Worm (Caenorhabditis elegans) whole organism, L3 larva: Measurements from ENCODE around the gene C29E4.15.

Experiments used
- R02D3.7 ChIP-seq: fragments of 150-350 bp; optimal IDR thresholded peaks from 2 replicates; lab custom pipeline; 2014; ENCODE audit warnings: missing biosample characterization, missing genetic modification characterization
- ZK546.5 ChIP-seq: sonication (generic microtip); optimal IDR thresholded peaks from 2 replicates; lab custom pipeline; 2017; ENCODE audit warnings: missing biosample characterization, missing genetic modification characterization
- aly-2 ChIP-seq: fragments of 150-350 bp; optimal IDR thresholded peaks from 2 replicates; lab custom pipeline; 2014; ENCODE audit warnings: missing biosample characterization, missing genetic modification characterization
- ama-1 ChIP-seq: fragments of 150-350 bp; optimal IDR thresholded peaks from 2 replicates; lab custom pipeline; 2018
- ceh-16 ChIP-seq: sonication (generic microtip); optimal IDR thresholded peaks from 2 replicates; lab custom pipeline; 2017; ENCODE audit warnings: missing biosample characterization, missing genetic modification characterization
- ceh-28 ChIP-seq: fragments of 150-350 bp; optimal IDR thresholded peaks from 2 replicates; lab custom pipeline; 2014; ENCODE audit warnings: missing biosample characterization, missing genetic modification reagents, missing genetic modification characterization
- daf-12 ChIP-seq: fragments of 150-350 bp; optimal IDR thresholded peaks from 2 replicates; lab custom pipeline; 2014; ENCODE audit warnings: missing biosample characterization, missing genetic modification reagents, missing genetic modification characterization
- egl-27 ChIP-seq: sonication (generic microtip); optimal IDR thresholded peaks from 4 replicates; lab custom pipeline; 2017; ENCODE audit warnings: missing biosample characterization, missing genetic modification reagents, missing genetic modification characterization
- elt-1 ChIP-seq: fragments of 150-350 bp; optimal IDR thresholded peaks from 2 replicates; lab custom pipeline; 2014; ENCODE audit warnings: missing biosample characterization, missing genetic modification characterization
- elt-2 ChIP-seq: sonication (generic microtip); optimal IDR thresholded peaks from 2 replicates; lab custom pipeline; 2016; ENCODE audit warnings: missing genetic modification reagents, mild to moderate bottlenecking, missing genetic modification characterization, missing compliant biosample characterization
- eor-1 ChIP-seq, 2 experiments: fragments of 150-350 bp; optimal IDR thresholded peaks; 2 replicates each; lab custom pipeline; 2014 to 2018; ENCODE audit warnings: missing biosample characterization in 2 of 2, missing genetic modification characterization in 2 of 2
- fkh-2 ChIP-seq: fragments of 150-350 bp; optimal IDR thresholded peaks from 2 replicates; lab custom pipeline; 2014; ENCODE audit warnings: missing biosample characterization, missing genetic modification reagents, missing genetic modification characterization
- hmg-11 ChIP-seq: sonication (generic microtip); optimal IDR thresholded peaks from 2 replicates; lab custom pipeline; 2016; ENCODE audit warnings: missing genetic modification characterization, missing compliant biosample characterization
- jun-1 ChIP-seq: fragments of 150-350 bp; optimal IDR thresholded peaks from 2 replicates; lab custom pipeline; 2014; ENCODE audit warnings: missing biosample characterization, missing genetic modification reagents, missing genetic modification characterization
- lin-15B ChIP-seq: fragments of 150-350 bp; optimal IDR thresholded peaks from 2 replicates; lab custom pipeline; 2014; ENCODE audit warnings: missing biosample characterization, missing genetic modification characterization
- lin-39 ChIP-seq: fragments of 150-350 bp; optimal IDR thresholded peaks from 2 replicates; lab custom pipeline; 2018; ENCODE audit warnings: missing biosample characterization, missing genetic modification reagents, missing genetic modification characterization
- lsy-12 ChIP-seq: sonication (generic microtip); optimal IDR thresholded peaks from 2 replicates; lab custom pipeline; 2016; ENCODE audit warnings: mild to moderate bottlenecking, missing genetic modification characterization, missing compliant biosample characterization
- mdl-1 ChIP-seq: fragments of 150-350 bp; optimal IDR thresholded peaks from 2 replicates; lab custom pipeline; 2014; ENCODE audit warnings: missing biosample characterization, missing genetic modification characterization
- nfya-1 ChIP-seq: sonication (generic microtip); optimal IDR thresholded peaks from 2 replicates; lab custom pipeline; 2017; ENCODE audit warnings: missing genetic modification characterization, mild to moderate bottlenecking, missing compliant biosample characterization, antibody characterized with exemption, moderate library complexity; ENCODE audit not compliant: insufficient read depth
- nhr-11 ChIP-seq: fragments of 150-350 bp; optimal IDR thresholded peaks from 2 replicates; lab custom pipeline; 2014; ENCODE audit warnings: missing biosample characterization, missing genetic modification characterization
- nhr-12 ChIP-seq: fragments of 150-350 bp; optimal IDR thresholded peaks from 2 replicates; lab custom pipeline; 2014; ENCODE audit warnings: missing biosample characterization, missing genetic modification characterization
- nhr-23 ChIP-seq: fragments of 150-350 bp; optimal IDR thresholded peaks from 2 replicates; lab custom pipeline; 2014; ENCODE audit warnings: missing biosample characterization, missing genetic modification reagents, missing genetic modification characterization
- nhr-237 ChIP-seq: fragments of 150-350 bp; optimal IDR thresholded peaks from 2 replicates; lab custom pipeline; 2014; ENCODE audit warnings: missing biosample characterization, missing genetic modification characterization
- nhr-25 ChIP-seq: sonication (generic microtip); optimal IDR thresholded peaks from 2 replicates; lab custom pipeline; 2017; ENCODE audit warnings: missing biosample characterization, missing genetic modification characterization
- nhr-28 ChIP-seq: fragments of 150-350 bp; optimal IDR thresholded peaks from 2 replicates; lab custom pipeline; 2014; ENCODE audit warnings: missing biosample characterization, missing genetic modification characterization
- nhr-43 ChIP-seq: sonication (generic microtip); optimal IDR thresholded peaks from 2 replicates; lab custom pipeline; 2016; ENCODE audit warnings: mild to moderate bottlenecking, missing genetic modification characterization, missing compliant biosample characterization; ENCODE audit not compliant: poor library complexity, severe bottlenecking
- nhr-67 ChIP-seq: fragments of 150-350 bp; optimal IDR thresholded peaks from 2 replicates; lab custom pipeline; 2014; ENCODE audit warnings: missing biosample characterization, missing genetic modification characterization
- nhr-76 ChIP-seq: fragments of 150-350 bp; sonication (generic microtip); optimal IDR thresholded peaks from 5 replicates; lab custom pipeline; 2014; ENCODE audit warnings: missing biosample characterization, missing genetic modification characterization
- nhr-77 ChIP-seq: fragments of 150-350 bp; optimal IDR thresholded peaks from 2 replicates; lab custom pipeline; 2014; ENCODE audit warnings: missing biosample characterization, missing genetic modification characterization
- pha-4 ChIP-seq: fragments of 150-350 bp; optimal IDR thresholded peaks from 2 replicates; lab custom pipeline; 2014; ENCODE audit warnings: missing biosample characterization, missing genetic modification reagents, missing genetic modification characterization
- pqm-1 ChIP-seq: fragments of 150-350 bp; optimal IDR thresholded peaks from 2 replicates; lab custom pipeline; 2017; ENCODE audit warnings: missing biosample characterization, missing genetic modification characterization, inconsistent platforms
- sea-2 ChIP-seq: fragments of 150-350 bp; sonication (generic microtip); optimal IDR thresholded peaks from 4 replicates; lab custom pipeline; 2014; ENCODE audit warnings: missing biosample characterization, missing genetic modification reagents, missing genetic modification characterization
- skn-1 ChIP-seq: fragments of 150-350 bp; optimal IDR thresholded peaks from 2 replicates; lab custom pipeline; 2014; ENCODE audit warnings: missing biosample characterization, missing genetic modification characterization
- snpc-4 ChIP-seq: fragments of 150-350 bp; optimal IDR thresholded peaks from 2 replicates; lab custom pipeline; 2014; ENCODE audit warnings: missing biosample characterization, missing genetic modification characterization
- tbx-2 ChIP-seq: sonication (generic microtip); optimal IDR thresholded peaks from 2 replicates; lab custom pipeline; 2016; ENCODE audit warnings: mild to moderate bottlenecking, missing genetic modification characterization, missing compliant biosample characterization
- unc-39 ChIP-seq: sonication (generic microtip); optimal IDR thresholded peaks from 4 replicates; lab custom pipeline; 2017; ENCODE audit warnings: missing biosample characterization, missing genetic modification characterization
- unc-62 ChIP-seq: fragments of 150-350 bp; sonication (generic microtip); optimal IDR thresholded peaks from 4 replicates; lab custom pipeline; 2014; ENCODE audit warnings: missing biosample characterization, missing genetic modification reagents, missing genetic modification characterization
- zag-1 ChIP-seq: fragments of 150-350 bp; optimal IDR thresholded peaks from 2 replicates; lab custom pipeline; 2014; ENCODE audit warnings: missing biosample characterization, missing genetic modification characterization
- ztf-11 ChIP-seq: fragments of 150-350 bp; optimal IDR thresholded peaks from 2 replicates; lab custom pipeline; 2014; ENCODE audit warnings: missing biosample characterization, missing genetic modification characterization
- ztf-4 ChIP-seq: fragments of 150-350 bp; optimal IDR thresholded peaks from 2 replicates; lab custom pipeline; 2014; ENCODE audit warnings: missing biosample characterization, missing genetic modification characterization

Gene C29E4.15

DNA sequence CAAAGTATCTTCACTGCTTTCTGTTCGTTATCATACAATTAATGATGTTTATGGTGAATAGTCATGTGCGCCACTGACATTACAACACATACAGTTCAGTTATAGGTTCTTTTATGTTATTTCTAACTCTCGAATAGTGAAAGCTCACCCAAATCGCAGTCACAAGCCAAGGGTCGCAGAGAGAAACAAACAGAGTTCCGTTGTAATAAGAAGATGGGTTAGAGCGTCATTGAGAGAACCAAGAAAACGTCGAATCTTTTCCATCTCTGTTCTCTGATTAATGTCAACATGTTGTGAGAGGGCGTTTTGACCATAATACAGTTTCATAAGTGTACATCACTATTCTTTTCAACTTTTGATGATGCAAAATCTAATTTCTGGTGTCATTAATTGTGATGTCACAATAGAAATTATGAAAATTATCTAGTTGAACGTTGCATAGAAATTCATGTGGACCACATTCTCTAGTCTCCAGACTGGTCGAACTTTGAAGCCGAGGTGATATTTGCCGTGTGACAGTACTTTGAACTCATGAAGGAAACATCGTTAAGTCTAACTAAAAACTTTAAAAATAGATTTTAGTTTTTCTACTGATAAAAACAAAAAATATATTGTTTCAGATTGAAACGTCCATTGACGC lies 21.7 kb downstream of the C29E4.15 start:
- TF ChIP-seq elt-2 (peak; percentile 54), eor-1 (tag; optimal IDR thresholded peaks at IDR 0.05; lab: Kevin White, UChicago) (no peak), nhr-28 (tag; lab: Kevin White, UChicago) (no peak), zag-1 (tag; lab: Kevin White, UChicago) (no peak), nhr-23 (tag; lab: Kevin White, UChicago) (no peak), pqm-1 (peak; percentile 26), nhr-25 (peak; percentile 24), sea-2 (GFP tag; lab: Kevin White, UChicago) (no peak), aly-2 (tag; lab: Kevin White, UChicago) (no peak), nhr-237 (no peak), jun-1 (peak; percentile 60), ZK546.5 (tag; lab: Kevin White, UChicago) (no peak), nhr-67 (no peak), nfya-1 (tag; lab: Kevin White, UChicago) (no peak), pha-4 (tag; lab: Kevin White, UChicago) (peak; percentile 71), R02D3.7 (tag; lab: Kevin White, UChicago) (no peak), skn-1 (tag; lab: Kevin White, UChicago) (peak; percentile 42), snpc-4 (tag; lab: Kevin White, UChicago) (no peak), ztf-11 (tag; lab: Kevin White, UChicago) (no peak), ztf-4 (peak; percentile 19), mdl-1 (tag; lab: Kevin White, UChicago) (no peak), daf-12 (tag; lab: Kevin White, UChicago) (no peak), egl-27 (tag; lab: Kevin White, UChicago) (no peak), nhr-43 (tag; lab: Kevin White, UChicago) (peak; percentile 15), lin-39 (peak; percentile 9), nhr-77 (no peak)
- TF ChIP-seq, all 47 proteins: peak for 9

DNA sequence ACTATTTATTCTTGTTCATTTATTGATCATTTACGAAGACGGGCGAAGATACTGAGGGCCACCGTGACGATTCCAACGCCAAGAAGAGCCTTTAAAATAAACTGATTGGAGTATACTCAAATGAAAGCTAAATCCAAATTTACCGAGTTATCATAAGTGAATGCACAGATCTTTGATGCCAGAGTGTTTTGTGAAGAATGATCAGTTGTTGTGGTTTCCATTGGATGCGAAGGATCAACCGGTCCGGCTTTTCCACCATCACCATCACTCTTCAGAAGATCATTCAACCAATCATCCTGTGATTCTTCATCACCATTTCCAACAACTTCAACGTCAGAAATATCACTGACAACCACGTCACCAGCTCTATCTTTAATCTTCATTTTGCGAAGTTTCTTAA lies 24.8 kb downstream of the C29E4.15 start:
- TF ChIP-seq elt-2 (peak; percentile 19), ama-1 (lab: Kevin White, UChicago) (peak; percentile 65), R02D3.7 (tag; lab: Kevin White, UChicago) (peak; percentile 22), pqm-1 (no peak), lin-15B (no peak), lsy-12 (tag; lab: Kevin White, UChicago) (peak; percentile 14), nhr-43 (tag; lab: Kevin White, UChicago) (peak; percentile 28)

DNA sequence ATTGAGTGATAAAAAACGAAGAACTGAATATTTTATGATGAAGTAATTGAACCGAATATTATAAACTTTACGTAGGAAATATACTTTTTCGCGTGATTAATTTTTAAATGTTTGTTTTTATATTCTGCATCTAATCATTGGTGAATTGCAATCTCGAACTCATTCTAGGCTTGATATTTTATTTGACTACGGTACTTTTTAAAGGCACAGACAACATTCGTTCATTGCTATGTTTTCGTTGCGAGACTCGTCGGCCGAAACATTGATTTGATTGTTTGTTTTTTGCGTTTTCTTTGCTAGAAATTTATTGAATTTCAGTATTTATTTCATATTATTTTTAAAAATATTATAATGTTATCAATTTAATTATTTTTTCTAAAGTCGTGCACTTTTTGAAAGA lies 25.4 kb downstream of the C29E4.15 start, which contains the start of gene C06G4.4:
Gene C06G4.4 (minus strand): TSS at position 36 of the 400 bp plus-strand sequence.
- TF ChIP-seq nhr-43 (tag; lab: Kevin White, UChicago): no peak
- TF ChIP-seq lsy-12 (tag; lab: Kevin White, UChicago): no peak
- no peak for TF ChIP-seq nhr-12 (tag; lab: Kevin White, UChicago)
- TF ChIP-seq hmg-11 (tag; lab: Kevin White, UChicago): no peak
- TF ChIP-seq nhr-67: no peak
- TF ChIP-seq ztf-11 (tag; lab: Kevin White, UChicago): no peak
- no peak for TF ChIP-seq R02D3.7 (tag; lab: Kevin White, UChicago)
- TF ChIP-seq jun-1: no peak
- no peak for TF ChIP-seq ceh-28 (tag; lab: Kevin White, UChicago)
- no peak for TF ChIP-seq snpc-4 (tag; lab: Kevin White, UChicago)
- no peak for TF ChIP-seq lin-15B

DNA sequence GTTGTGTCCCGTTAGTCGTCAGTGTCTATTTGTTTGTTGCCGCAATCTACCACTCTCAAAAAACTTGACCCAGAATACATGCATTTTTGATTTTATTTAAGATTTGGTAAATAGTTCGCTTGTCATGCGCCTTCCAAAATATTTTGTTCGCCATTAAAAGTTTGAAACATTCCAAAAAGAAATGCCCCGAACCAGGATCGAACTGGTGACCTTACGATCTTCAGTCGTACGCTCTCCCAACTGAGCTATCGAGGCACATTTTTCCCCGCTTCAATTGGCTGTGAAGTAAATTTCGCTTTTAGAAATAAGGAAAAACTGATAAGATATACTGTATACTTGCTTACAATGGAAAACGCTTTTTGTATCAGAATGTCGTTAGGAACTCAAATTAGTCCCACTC lies 25.9 kb downstream of the C29E4.15 start:
- TF ChIP-seq fkh-2 (tag; lab: Kevin White, UChicago): no peak
- TF ChIP-seq ama-1 (lab: Kevin White, UChicago): peak; percentile 42

DNA sequence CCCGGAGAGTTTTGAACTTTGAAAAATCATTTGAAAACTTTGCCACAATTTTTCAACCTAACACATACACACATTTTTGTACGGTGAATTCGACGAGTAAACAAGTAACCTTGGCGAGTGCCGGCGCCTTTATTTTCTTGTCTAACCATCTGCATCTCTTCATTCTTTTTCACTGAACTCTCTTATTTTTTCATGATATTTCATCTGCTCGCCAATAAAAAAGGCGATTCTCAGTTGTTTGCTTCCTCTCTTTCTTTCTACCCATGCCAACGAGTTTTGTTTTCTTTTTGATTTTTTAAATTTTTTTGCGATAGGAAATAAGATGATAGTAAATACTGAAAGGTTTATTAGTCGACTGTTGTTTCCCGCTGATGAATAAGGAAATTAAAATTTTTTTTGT lies 26.3 kb downstream of the C29E4.15 start:
- TF ChIP-seq ceh-16: no peak
- no peak for TF ChIP-seq R02D3.7 (tag; lab: Kevin White, UChicago)
- no peak for TF ChIP-seq nhr-28 (tag; lab: Kevin White, UChicago)
- TF ChIP-seq nhr-23 (tag; lab: Kevin White, UChicago): no peak
- no peak for TF ChIP-seq nhr-12 (tag; lab: Kevin White, UChicago)
- TF ChIP-seq nhr-43 (tag; lab: Kevin White, UChicago): no peak
- TF ChIP-seq nhr-11 (tag; lab: Kevin White, UChicago): no peak
- peak; percentile 43 for TF ChIP-seq hmg-11 (tag; lab: Kevin White, UChicago)
- TF ChIP-seq nhr-76 (tag; lab: Kevin White, UChicago): no peak
- TF ChIP-seq aly-2 (tag; lab: Kevin White, UChicago): no peak
- TF ChIP-seq unc-39: no peak
- no peak for TF ChIP-seq lin-39
- TF ChIP-seq skn-1 (tag; lab: Kevin White, UChicago): no peak
- TF ChIP-seq jun-1: no peak
- peak; percentile 71 for TF ChIP-seq nhr-25
- TF ChIP-seq daf-12 (tag; lab: Kevin White, UChicago): no peak
- no peak for TF ChIP-seq snpc-4 (tag; lab: Kevin White, UChicago)
- TF ChIP-seq mdl-1 (tag; lab: Kevin White, UChicago): no peak
- peak; percentile 57 for TF ChIP-seq nfya-1 (tag; lab: Kevin White, UChicago)
- no peak for TF ChIP-seq zag-1 (tag; lab: Kevin White, UChicago)
- TF ChIP-seq nhr-237: no peak
- TF ChIP-seq elt-1 (tag; lab: Kevin White, UChicago): no peak
- TF ChIP-seq nhr-67: no peak
- TF ChIP-seq tbx-2: no peak
- TF ChIP-seq ZK546.5 (tag; lab: Kevin White, UChicago): no peak
- TF ChIP-seq unc-62 (GFP tag; lab: Kevin White, UChicago): no peak
- TF ChIP-seq fkh-2 (tag; lab: Kevin White, UChicago): no peak
- peak; percentile 95 for TF ChIP-seq pha-4 (tag; lab: Kevin White, UChicago)
